Worm (Caenorhabditis elegans): ENCODE results near the gene R08A2.9.

R08A2.9 gene

DNA sequence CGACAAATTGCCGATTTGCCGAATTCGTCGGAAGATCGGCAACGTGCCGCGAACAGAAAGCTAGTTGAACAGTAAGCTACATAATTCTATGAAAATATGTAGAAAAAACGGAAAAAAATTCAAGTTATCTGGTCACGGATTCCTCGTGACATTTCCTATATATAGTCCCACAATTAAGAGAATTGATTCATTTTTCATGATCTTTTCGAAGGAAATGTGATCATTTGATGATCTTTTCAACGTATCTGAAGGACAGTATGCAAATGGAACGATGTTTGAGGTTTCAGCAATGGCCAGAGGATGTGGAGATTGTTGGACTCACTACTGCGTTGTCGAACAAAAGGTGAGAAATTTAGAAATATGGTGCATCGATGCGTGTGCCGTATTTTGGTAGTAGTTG lies at the start of gene R08A2.9:
Gene R08A2.9 (plus strand): TSS at position 301 of the 400 bp plus-strand sequence.
- TF ChIP-seq flt-1 (GFP tag; IDR thresholded peaks at IDR 0.05) = no peak
- no peak for TF ChIP-seq ets-7 (tag; optimal IDR thresholded peaks at IDR 0.05)
- no peak for TF ChIP-seq scrt-1 (GFP tag; IDR thresholded peaks at IDR 0.05)
- no peak for TF ChIP-seq tbx-11 (GFP tag; IDR thresholded peaks at IDR 0.05)
- no peak for TF ChIP-seq pes-1 (GFP tag; IDR thresholded peaks at IDR 0.05)
- no peak for TF ChIP-seq tra-4 (tag; optimal IDR thresholded peaks at IDR 0.05)
- TF ChIP-seq hnd-1 (tag; optimal IDR thresholded peaks at IDR 0.05) = no peak
- TF ChIP-seq F13C5.2 (tag; optimal IDR thresholded peaks at IDR 0.05) = no peak
- TF ChIP-seq ceh-36 (tag; optimal IDR thresholded peaks at IDR 0.05) = no peak
- no peak for TF ChIP-seq ama-1 (optimal IDR thresholded peaks at IDR 0.05)
- TF ChIP-seq B0310.2 (tag; optimal IDR thresholded peaks at IDR 0.05) = no peak
- TF ChIP-seq tbx-37 (GFP tag; conservative IDR thresholded peaks at IDR 0.05) = no peak

DNA sequence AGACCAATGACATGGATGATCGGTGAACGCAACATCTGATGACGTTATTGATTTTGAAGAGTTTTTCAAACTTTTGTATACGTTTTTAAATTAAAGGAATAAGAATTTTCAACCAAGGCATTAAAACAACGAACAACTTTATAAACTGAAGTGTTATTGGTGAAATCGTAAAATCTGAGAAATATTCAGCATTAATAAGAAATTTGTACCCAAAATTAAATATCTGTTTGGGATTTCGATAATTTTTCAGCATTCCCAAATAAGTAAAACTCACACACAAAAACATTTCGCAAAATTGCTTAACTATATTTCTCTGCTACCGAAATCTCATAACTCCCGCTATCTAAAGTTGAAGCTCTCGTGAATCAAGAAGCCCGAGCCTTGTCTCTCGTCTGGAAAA lies 48.5 kb upstream of the R08A2.9 start:
- TF ChIP-seq B0310.2 (tag; optimal IDR thresholded peaks at IDR 0.05) (no peak), ets-7 (tag; optimal IDR thresholded peaks at IDR 0.05) (no peak), flt-1 (GFP tag; IDR thresholded peaks at IDR 0.05) (no peak), hmg-4 (GFP tag; optimal IDR thresholded peaks at IDR 0.05) (no peak), sea-1 (GFP tag; conservative IDR thresholded peaks at IDR 0.05) (no peak), ceh-36 (tag; optimal IDR thresholded peaks at IDR 0.05) (no peak), ama-1 (optimal IDR thresholded peaks at IDR 0.05) (no peak), hnd-1 (tag; optimal IDR thresholded peaks at IDR 0.05) (no peak), hmbx-1 (tag; optimal IDR thresholded peaks at IDR 0.05) (no peak), tbx-37 (GFP tag; conservative IDR thresholded peaks at IDR 0.05) (no peak), pes-1 (GFP tag; IDR thresholded peaks at IDR 0.05) (no peak), ceh-13 (GFP tag; optimal IDR thresholded peaks at IDR 0.05) (no peak), aly-1 (tag; optimal IDR thresholded peaks at IDR 0.05) (no peak), tbx-11 (GFP tag; IDR thresholded peaks at IDR 0.05) (no peak), F13C5.2 (tag; optimal IDR thresholded peaks at IDR 0.05) (no peak), scrt-1 (GFP tag; IDR thresholded peaks at IDR 0.05) (no peak), tra-4 (tag; optimal IDR thresholded peaks at IDR 0.05) (no peak)

DNA sequence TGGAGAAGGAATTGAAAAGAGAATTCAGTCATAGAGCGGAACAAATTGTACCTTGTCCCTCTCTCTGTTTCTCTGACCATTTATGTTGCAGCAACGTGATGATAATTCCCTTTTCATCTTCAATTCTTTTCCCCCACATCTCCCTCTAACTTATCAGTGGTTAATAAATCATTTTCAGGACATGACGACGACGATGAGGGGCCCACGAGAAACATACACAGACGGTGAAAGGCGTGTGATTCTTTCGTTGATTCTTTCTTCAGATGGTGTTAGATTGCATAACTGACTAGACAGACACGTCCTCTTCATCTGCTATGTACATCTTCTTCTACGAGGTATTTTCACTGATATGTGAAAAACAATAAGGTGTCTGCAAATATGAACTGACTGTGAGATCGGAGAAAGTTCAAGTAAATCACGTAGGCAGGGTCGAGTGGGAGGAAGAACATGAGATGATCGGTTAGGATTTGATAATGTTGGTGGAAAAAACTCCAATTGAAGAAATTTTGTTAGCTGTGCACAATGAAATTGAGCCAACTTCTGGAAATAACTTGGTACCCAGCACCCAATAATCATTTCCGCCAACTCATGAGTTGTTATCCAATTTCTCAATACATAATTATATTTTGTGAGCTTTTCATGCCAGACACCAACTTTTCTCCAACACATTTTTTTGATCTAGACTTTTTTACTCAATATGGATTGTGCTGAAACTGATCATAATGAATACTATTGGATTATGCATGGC lies 47.3 kb upstream of the R08A2.9 start, which contains the start of gene srh-17:
Gene srh-17 (plus strand): TSS at position 698 of the 748 bp plus-strand sequence.
- TF ChIP-seq aly-1 (tag; optimal IDR thresholded peaks at IDR 0.05) = no peak
- TF ChIP-seq flt-1 (GFP tag; IDR thresholded peaks at IDR 0.05) = no peak
- TF ChIP-seq pes-1 (GFP tag; IDR thresholded peaks at IDR 0.05) = no peak
- no peak for TF ChIP-seq ets-7 (tag; optimal IDR thresholded peaks at IDR 0.05)

DNA sequence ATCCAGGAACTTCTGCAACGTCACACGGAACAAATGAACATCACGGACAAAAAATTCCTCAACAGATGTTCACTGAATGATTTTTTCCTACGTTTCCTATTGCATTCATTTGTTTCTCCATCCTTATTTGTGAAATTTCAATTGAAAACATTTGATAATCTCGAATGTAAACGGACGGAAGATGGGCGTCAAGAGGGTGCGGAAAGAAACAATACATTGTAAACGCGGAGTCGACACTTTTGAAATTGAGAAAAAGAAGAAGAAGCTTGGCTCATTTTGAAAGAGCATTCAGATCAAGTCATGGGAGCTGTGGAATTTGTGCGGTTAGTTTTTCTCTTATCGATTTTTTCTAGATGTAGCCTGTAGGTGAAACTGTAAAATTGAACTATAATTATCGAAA lies 45.1 kb upstream of the R08A2.9 start, which contains the start of gene C47E8.9:
Gene C47E8.9 (plus strand): TSS at position 301 of the 400 bp plus-strand sequence.
- TF ChIP-seq hmg-4 (GFP tag; optimal IDR thresholded peaks at IDR 0.05) (no peak), tra-4 (tag; optimal IDR thresholded peaks at IDR 0.05) (no peak)

DNA sequence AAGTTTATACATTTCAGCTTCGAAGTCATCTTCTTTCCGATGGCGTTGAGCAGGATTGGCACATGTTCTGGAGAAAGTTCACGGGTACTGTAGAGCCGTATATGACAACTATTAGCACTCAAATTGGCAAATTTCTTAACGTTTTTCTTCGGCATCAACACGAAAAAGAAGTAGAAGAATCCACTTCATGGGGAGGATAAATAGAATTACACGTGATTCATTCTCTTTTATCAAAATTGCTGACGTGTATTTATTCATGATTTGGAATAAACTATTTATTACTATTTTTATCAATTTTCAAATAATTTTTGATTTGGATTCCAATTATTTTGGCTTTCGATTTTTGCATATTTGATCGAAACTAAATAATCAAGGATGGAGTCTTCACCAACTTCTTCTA lies 42.3 kb upstream of the R08A2.9 start, which contains the start of gene C47E8.1:
Gene C47E8.1 (plus strand): TSS at position 301 of the 400 bp plus-strand sequence.
- TF ChIP-seq scrt-1 (GFP tag; IDR thresholded peaks at IDR 0.05) (no peak), ceh-36 (tag; optimal IDR thresholded peaks at IDR 0.05) (no peak), tbx-37 (GFP tag; conservative IDR thresholded peaks at IDR 0.05) (no peak), tra-4 (tag; optimal IDR thresholded peaks at IDR 0.05) (no peak), pes-1 (GFP tag; IDR thresholded peaks at IDR 0.05) (no peak), hmg-4 (GFP tag; optimal IDR thresholded peaks at IDR 0.05) (no peak), flt-1 (GFP tag; IDR thresholded peaks at IDR 0.05) (no peak), hmbx-1 (tag; optimal IDR thresholded peaks at IDR 0.05) (no peak), ama-1 (optimal IDR thresholded peaks at IDR 0.05) (no peak), aly-1 (tag; optimal IDR thresholded peaks at IDR 0.05) (no peak), hnd-1 (tag; optimal IDR thresholded peaks at IDR 0.05) (no peak), sea-1 (GFP tag; conservative IDR thresholded peaks at IDR 0.05) (no peak), ets-7 (tag; optimal IDR thresholded peaks at IDR 0.05) (no peak), F13C5.2 (tag; optimal IDR thresholded peaks at IDR 0.05) (no peak), ceh-13 (GFP tag; optimal IDR thresholded peaks at IDR 0.05) (no peak), tbx-11 (GFP tag; IDR thresholded peaks at IDR 0.05) (no peak), B0310.2 (tag; optimal IDR thresholded peaks at IDR 0.05) (no peak)

DNA sequence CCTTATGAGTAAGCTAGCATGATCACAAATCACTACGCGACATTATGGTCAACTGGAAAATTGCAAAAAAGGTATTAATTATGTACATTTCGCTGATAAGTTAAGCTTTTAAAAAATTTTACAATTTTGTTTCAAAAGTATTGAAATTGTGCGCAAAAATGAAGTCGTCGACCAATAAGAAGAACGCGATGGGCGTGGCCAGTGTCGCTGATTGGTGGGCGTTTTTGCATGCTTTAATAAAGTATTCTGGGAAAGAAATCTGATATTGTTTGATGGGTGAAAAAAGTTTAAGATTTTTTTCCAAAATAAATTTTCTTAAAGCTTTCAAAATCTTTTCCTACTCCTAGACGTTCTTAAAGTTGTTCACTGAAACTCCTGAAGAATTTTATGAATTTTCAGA lies 29.8 kb upstream of the R08A2.9 start:
- TF ChIP-seq hmbx-1 (tag; optimal IDR thresholded peaks at IDR 0.05) (no peak), hnd-1 (tag; optimal IDR thresholded peaks at IDR 0.05) (no peak), ets-7 (tag; optimal IDR thresholded peaks at IDR 0.05) (no peak), tbx-11 (GFP tag; IDR thresholded peaks at IDR 0.05) (no peak), ceh-36 (tag; optimal IDR thresholded peaks at IDR 0.05) (no peak), B0310.2 (tag; optimal IDR thresholded peaks at IDR 0.05) (no peak), flt-1 (GFP tag; IDR thresholded peaks at IDR 0.05) (no peak), F13C5.2 (tag; optimal IDR thresholded peaks at IDR 0.05) (no peak), sea-1 (GFP tag; conservative IDR thresholded peaks at IDR 0.05) (no peak), tbx-37 (GFP tag; conservative IDR thresholded peaks at IDR 0.05) (no peak), ceh-13 (GFP tag; optimal IDR thresholded peaks at IDR 0.05) (no peak), aly-1 (tag; optimal IDR thresholded peaks at IDR 0.05) (no peak), ama-1 (optimal IDR thresholded peaks at IDR 0.05) (no peak), pes-1 (GFP tag; IDR thresholded peaks at IDR 0.05) (no peak), scrt-1 (GFP tag; IDR thresholded peaks at IDR 0.05) (no peak), hmg-4 (GFP tag; optimal IDR thresholded peaks at IDR 0.05) (no peak), tra-4 (tag; optimal IDR thresholded peaks at IDR 0.05) (no peak)

DNA sequence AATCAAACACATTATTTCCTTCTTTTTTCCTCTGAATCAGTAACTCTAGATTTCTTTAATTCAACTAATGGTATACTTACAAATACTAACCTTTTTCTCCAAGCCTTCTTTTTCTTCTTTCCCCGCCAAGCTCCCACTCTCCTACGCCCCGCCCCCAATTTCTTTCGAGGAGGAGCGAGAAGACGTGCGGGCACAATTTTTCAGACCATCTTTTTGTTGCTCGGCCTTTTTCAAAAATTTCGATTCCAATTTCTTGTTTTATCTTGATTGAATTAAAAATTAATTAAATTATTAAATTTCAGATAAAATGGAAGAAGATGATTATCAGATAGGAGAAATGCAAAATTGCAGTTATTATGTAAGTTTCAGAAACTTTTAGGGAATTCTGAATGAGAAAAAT lies 28.0 kb upstream of the R08A2.9 start, which contains the start of gene C47E8.3:
Gene C47E8.3 (plus strand): TSS at position 301 of the 400 bp plus-strand sequence.
- TF ChIP-seq F13C5.2 (tag; optimal IDR thresholded peaks at IDR 0.05) (no peak), tra-4 (tag; optimal IDR thresholded peaks at IDR 0.05) (no peak)
